Fruit fly (Drosophila melanogaster): ENCODE measurements around the gene pch2.

pch2 gene

DNA sequence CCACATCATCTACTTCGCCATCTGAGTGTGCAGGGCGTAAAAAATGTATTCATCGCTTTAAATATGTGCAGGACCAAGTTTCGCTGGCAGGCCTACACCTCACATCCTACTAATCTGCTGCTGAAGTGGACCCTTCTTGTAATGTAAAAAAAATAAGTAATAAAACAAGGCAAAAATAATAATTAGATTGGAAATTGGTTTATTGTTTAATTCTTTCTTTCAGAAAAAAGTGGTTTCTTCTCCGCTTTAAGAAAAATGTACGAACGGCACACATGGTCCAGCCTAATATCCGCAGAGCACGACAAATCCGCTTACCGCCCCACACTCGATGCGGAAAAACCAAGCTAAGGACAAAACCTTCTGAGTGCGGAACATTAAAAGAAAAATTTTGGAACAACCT, 15.6 kb downstream of the pch2 start:
- TF ChIP-seq CG6163 (GFP tag; IDR thresholded peaks at IDR 0.05) (peak; percentile 38; the same call in 1 of the 3 replicates), pdm3 (GFP tag; optimal IDR thresholded peaks at IDR 0.05) (no peak), CG15336 (GFP tag; IDR thresholded peaks at IDR 0.05) (no peak), svp (GFP tag) (peak; percentile 31), Ets96B (tag; optimal IDR thresholded peaks at IDR 0.05) (no peak)

DNA sequence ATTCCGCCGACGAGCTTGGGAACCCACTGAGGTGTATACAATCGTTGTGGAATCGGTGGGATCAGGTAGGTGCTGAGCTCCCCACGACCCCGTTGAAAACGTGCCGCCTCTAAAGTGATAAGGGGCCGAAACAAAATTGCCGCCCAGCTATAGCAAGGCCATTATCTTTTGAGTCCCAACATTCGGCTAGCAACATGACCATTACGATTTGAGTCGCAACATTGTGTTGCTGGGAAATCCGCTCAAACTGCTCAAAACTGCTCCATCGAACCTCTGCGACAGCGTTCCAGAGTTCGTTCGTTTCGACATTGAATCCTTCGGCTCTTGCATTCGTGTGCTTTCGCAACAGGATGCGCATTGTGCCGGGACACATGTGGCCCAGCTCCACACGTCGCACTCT, 32.7 kb downstream of the pch2 start, which contains the start of gene CG11741:
CG11741 (minus strand) TSS at position 16 of the 400 bp plus-strand sequence.
- TF ChIP-seq CG11902 (GFP tag; optimal IDR thresholded peaks at IDR 0.05) (no peak), CG8632 (GFP tag; optimal IDR thresholded peaks at IDR 0.05) (no peak), svp (GFP tag) (peak; percentile 96), CG10669 (GFP tag; optimal IDR thresholded peaks at IDR 0.05) (no peak), Sox102F (GFP tag; optimal IDR thresholded peaks at IDR 0.05) (no peak), dac (GFP tag; optimal IDR thresholded peaks at IDR 0.05) (no peak), CG3919 (GFP tag; optimal IDR thresholded peaks at IDR 0.05) (no peak), CG6792 (GFP tag; optimal IDR thresholded peaks at IDR 0.05) (no peak)

DNA sequence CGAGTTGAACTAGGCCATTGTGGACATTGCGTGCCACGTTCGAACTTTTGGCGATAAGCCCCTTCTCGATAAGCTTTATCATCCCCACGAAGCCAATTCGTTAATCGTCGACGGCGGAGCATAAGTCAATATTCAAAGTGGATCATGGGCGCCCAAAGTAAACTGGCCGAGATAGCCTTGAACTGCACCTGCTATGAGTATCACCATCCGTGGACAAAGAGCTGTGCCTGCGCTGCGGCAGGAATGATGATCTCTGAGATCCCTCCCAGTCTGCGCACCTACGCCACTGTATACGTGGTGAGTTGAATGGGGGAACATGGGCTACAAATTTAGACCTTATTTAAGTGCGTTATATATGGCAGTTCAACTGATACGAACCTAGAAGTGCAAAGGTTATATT, 37.3 kb downstream of the pch2 start:
- no peak for TF ChIP-seq CG8632 (GFP tag; optimal IDR thresholded peaks at IDR 0.05)
- TF ChIP-seq Hr39 (GFP tag; optimal IDR thresholded peaks at IDR 0.05): peak; percentile 31
- TF ChIP-seq svp (GFP tag): peak; percentile 85
- peak; percentile 4 for TF ChIP-seq CG8319 (GFP tag; optimal IDR thresholded peaks at IDR 0.05)
- TF ChIP-seq CG31627 (GFP tag; optimal IDR thresholded peaks at IDR 0.05): peak; percentile 35

DNA sequence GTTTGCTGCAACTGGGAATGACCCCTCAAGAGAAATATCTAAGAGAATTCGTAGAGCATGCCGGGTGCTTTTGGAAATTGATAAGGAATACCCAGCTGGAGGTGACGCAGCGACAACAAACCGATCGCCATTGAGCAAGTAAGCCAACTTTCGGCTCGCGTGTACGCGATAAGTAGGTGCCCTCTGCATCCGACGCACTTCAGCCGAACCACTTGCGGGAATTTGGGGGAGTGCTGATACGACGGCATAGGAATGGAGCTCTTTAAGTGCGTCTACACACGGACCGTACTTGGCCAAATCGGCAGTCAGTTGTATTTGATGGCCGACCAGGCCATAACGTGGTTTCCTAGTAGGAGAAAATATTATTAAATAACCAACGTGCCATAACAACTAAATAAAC, 37.9 kb downstream of the pch2 start, which contains the start of gene CG31259:
CG31259 (plus strand) TSS at position 277 of the 400 bp plus-strand sequence.
- TF ChIP-seq svp (GFP tag): peak; percentile 80
- TF ChIP-seq CG11902 (GFP tag; optimal IDR thresholded peaks at IDR 0.05): no peak

DNA sequence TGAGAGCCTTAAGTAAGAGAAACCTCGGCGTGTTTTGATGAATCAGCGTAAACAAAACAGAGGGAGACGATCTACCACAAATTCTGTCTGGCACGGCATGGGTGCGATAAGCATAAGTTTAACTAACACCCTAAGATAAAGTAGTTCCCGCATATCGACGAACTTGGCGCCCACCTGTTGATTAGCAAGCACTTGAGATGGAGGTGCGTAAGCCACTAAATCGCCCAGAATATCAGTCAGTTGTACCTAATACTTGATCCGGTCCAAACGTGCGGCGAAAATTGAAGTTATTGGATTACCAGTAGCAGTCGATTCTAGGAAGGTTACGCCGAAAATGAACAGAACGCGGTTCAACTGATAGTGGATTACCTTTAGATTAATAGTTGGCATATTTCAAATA, 40.1 kb downstream of the pch2 start, which contains the start of gene CG31454:
CG31454 (plus strand) TSS at position 160 of the 400 bp plus-strand sequence.
- no peak for TF ChIP-seq pdm3 (GFP tag; optimal IDR thresholded peaks at IDR 0.05)

DNA sequence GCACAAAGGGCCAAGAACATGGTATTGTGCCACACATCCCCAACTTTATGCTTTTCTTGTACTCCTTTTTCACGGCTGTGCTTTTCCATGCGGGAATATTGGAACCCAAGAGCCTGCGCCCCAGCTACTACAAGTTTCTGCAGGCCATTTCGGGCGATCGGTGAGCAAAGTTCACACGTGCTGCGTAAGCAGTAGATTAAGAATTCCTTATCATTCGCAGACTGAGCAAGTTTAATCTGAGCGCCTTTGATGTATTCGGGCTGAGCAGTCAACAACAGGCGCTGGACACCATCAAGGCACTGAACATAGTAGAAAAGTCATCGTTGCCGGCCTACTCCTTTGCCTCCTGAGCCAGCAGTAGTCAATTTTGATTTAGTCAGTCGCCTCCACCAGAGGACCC, 40.8 kb downstream of the pch2 start:
- TF ChIP-seq svp (GFP tag) (peak; percentile 87), CG15336 (GFP tag; IDR thresholded peaks at IDR 0.05) (no peak)

DNA sequence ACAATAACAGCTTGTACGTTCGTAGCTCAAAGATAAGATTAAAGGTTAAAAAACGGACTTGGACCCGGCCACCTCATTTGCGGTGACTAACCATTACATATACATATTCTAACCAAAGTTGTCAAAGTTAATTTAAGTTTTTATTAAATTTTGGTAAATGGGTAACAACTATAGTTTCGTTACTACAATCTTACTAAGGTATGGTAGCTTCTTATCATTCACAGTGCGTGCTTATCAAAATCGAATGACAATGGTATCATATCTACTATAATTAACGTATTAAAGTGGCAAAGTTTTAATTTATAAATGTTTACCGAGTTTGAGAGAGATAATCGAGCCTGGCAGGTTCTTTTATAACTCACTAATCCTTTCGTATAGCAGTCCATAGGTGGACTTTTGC, 42.4 kb downstream of the pch2 start:
- peak; percentile 77 for TF ChIP-seq svp (GFP tag)
- TF ChIP-seq Eip78C (GFP tag): peak; percentile 7
- no peak for TF ChIP-seq CG7368 (GFP tag; optimal IDR thresholded peaks at IDR 0.05)
- TF ChIP-seq CG6854 (GFP tag; optimal IDR thresholded peaks at IDR 0.05): peak; percentile 9
- no peak for TF ChIP-seq Sox102F (GFP tag; optimal IDR thresholded peaks at IDR 0.05)

DNA sequence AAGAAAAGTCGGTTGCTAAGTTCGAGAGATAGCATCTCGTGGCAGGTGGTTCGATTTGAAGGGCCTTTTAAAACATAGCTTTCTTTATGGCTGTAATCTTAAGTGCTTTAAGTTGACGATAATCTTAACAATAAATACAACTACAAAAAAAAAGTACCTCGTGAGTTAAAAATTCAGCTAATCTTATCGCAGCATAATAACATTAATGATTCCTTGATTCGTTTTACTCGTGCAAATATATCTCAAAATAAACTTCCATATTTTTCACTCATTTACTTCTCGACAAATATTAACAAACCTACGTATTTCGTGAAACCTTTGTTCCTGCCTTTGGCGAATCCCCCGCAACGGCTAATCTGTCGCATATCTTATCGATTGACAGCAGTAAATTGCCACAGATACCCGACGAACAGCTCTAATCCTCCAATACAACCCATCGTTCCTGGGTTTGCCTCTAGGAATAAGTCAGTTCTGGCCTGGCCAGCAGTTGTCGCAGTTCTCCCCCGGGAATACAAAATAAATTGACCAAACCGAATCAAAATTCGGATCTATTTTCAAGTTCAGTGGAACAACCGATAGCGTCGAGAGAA, 42.9 kb downstream of the pch2 start:
- TF ChIP-seq Hr4 (GFP tag; optimal IDR thresholded peaks at IDR 0.05): no peak
- no peak for TF ChIP-seq CG31627 (GFP tag; optimal IDR thresholded peaks at IDR 0.05)
- no peak for TF ChIP-seq CG3919 (GFP tag; optimal IDR thresholded peaks at IDR 0.05)
- TF ChIP-seq esn (GFP tag; optimal IDR thresholded peaks at IDR 0.05): no peak
- no peak for TF ChIP-seq CG11762 (GFP tag; optimal IDR thresholded peaks at IDR 0.05; ENCODE audit: insufficient read depth)
- TF ChIP-seq Eip93F (GFP tag; optimal IDR thresholded peaks at IDR 0.05): peak; percentile 2
- TF ChIP-seq pdm3 (GFP tag; optimal IDR thresholded peaks at IDR 0.05): no peak
- peak; percentile 8 for TF ChIP-seq Sox14 (GFP tag; optimal IDR thresholded peaks at IDR 0.05)
- TF ChIP-seq vri (GFP tag; optimal IDR thresholded peaks at IDR 0.05): peak; percentile 23

DNA sequence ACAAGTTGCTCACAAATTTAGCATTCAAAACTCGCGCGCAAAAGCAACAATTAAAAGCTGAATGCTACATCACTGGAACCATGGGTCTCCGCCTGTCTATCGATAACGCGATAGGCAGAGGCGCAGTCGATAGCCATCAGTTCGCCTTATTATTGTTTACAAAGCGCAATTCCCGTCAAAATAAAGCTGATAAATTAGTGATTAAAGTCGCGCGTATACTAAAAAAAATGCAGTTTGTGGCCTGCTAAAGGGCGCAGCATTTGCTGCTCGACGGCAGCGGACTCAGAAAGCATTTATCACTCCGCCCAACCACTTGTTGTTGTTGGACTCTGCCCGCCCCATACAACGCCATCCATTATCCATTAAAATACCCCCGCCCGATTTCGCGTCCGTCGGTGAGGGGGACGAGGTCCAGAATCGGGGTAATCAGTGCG, 43.8 kb downstream of the pch2 start, which contains the start of gene CG11737:
CG11737 (plus strand) TSS at position 117 of the 434 bp plus-strand sequence.
- TF ChIP-seq Eip78C (GFP tag) (peak; percentile 69), Hr39 (GFP tag; optimal IDR thresholded peaks at IDR 0.05) (no peak), svp (GFP tag) (peak; percentile 64), spab (GFP tag; optimal IDR thresholded peaks at IDR 0.05) (peak; percentile 28), CG10669 (GFP tag; optimal IDR thresholded peaks at IDR 0.05) (peak; percentile 29), vri (GFP tag; optimal IDR thresholded peaks at IDR 0.05) (peak; percentile 25), Sox14 (GFP tag; optimal IDR thresholded peaks at IDR 0.05) (peak; percentile 37), lz (GFP tag; optimal IDR thresholded peaks at IDR 0.05) (no peak), fd85E (GFP tag; optimal IDR thresholded peaks at IDR 0.05) (no peak), fd59A (GFP tag; optimal IDR thresholded peaks at IDR 0.05) (no peak), CG3919 (GFP tag; optimal IDR thresholded peaks at IDR 0.05) (peak; percentile 26), salr (GFP tag; optimal IDR thresholded peaks at IDR 0.05) (no peak), Smox (GFP tag; optimal IDR thresholded peaks at IDR 0.05) (no peak), OdsH (GFP tag; optimal IDR thresholded peaks at IDR 0.05) (no peak), CG32006 (GFP tag; optimal IDR thresholded peaks at IDR 0.05) (peak; percentile 27), CG10631 (GFP tag; optimal IDR thresholded peaks at IDR 0.05) (no peak), CG11762 (GFP tag; optimal IDR thresholded peaks at IDR 0.05; ENCODE audit: insufficient read depth) (peak; percentile 12)
